Fruit fly (Drosophila melanogaster): ENCODE data around the gene Rbbp5.

Rbbp5 gene

dm6 chr3L:20316956-20317589 is 30.7 kb downstream of the Rbbp5 start, which contains the start of gene Spn77Ba:
Spn77Ba (plus strand) TSS chr3L:20317190.
- TF ChIP-seq rn (GFP tag; IDR thresholded peaks at IDR 0.05): no peak
- no peak for TF ChIP-seq CG13204 (GFP tag; optimal IDR thresholded peaks at IDR 0.05)
- TF ChIP-seq CG32121 (GFP tag; IDR thresholded peaks at IDR 0.05): no peak
- TF ChIP-seq CG10348 (GFP tag; IDR thresholded peaks at IDR 0.05): 0 out of 2 replicates have a peak, but pooled peaks have one; percentile 19
- no peak for TF ChIP-seq CG15710 (tag; optimal IDR thresholded peaks at IDR 0.05)
- no peak; the same call in 1 of the 2 replicates for TF ChIP-seq CG12605 (GFP tag; IDR thresholded peaks at IDR 0.05)
- peak; percentile 69; the same call in 2 of the 3 replicates for TF ChIP-seq CG4496 (GFP tag; IDR thresholded peaks at IDR 0.05)
- TF ChIP-seq CG8301 (tag; optimal IDR thresholded peaks at IDR 0.05): no peak
- peak; percentile 57; the same call in 1 of the 3 replicates for TF ChIP-seq fd96Ca (GFP tag; IDR thresholded peaks at IDR 0.05)
- TF ChIP-seq CG9948 (tag; optimal IDR thresholded peaks at IDR 0.05): no peak
- TF ChIP-seq Ets98B (GFP tag; IDR thresholded peaks at IDR 0.05): peak; percentile 65; the same call in 1 of the 2 replicates
- peak; percentile 45 for TF ChIP-seq EcR (GFP tag; optimal IDR thresholded peaks at IDR 0.05)
- TF ChIP-seq gl (tag; optimal IDR thresholded peaks at IDR 0.05): peak; percentile 70
- TF ChIP-seq CG8159 (tag; optimal IDR thresholded peaks at IDR 0.05): no peak
- TF ChIP-seq CG34367 (tag; optimal IDR thresholded peaks at IDR 0.05): peak; percentile 33
- peak; percentile 39 for TF ChIP-seq Pif1B (GFP tag; optimal IDR thresholded peaks at IDR 0.05)
- TF ChIP-seq D1 (tag; optimal IDR thresholded peaks at IDR 0.05): no peak
- no peak for TF ChIP-seq CG17806 (tag; optimal IDR thresholded peaks at IDR 0.05)
- no peak for TF ChIP-seq Snoo (tag; optimal IDR thresholded peaks at IDR 0.05)
- TF ChIP-seq CG14655 (GFP tag; optimal IDR thresholded peaks at IDR 0.05): no peak
- peak; percentile 12 for TF ChIP-seq Pif1A (GFP tag; optimal IDR thresholded peaks at IDR 0.05)

dm6 chr3L:20313469-20313868 is 34.3 kb downstream of the Rbbp5 start, which contains the start of gene alphaSnap:
alphaSnap (plus strand) TSS chr3L:20313632.
- TF ChIP-seq CG14655 (GFP tag; optimal IDR thresholded peaks at IDR 0.05): no peak
- TF ChIP-seq CG34367 (tag; optimal IDR thresholded peaks at IDR 0.05): peak; percentile 19

dm6 chr3L:20309758-20310733 is 37.7 kb downstream of the Rbbp5 start:
- TF ChIP-seq CG9948 (tag; optimal IDR thresholded peaks at IDR 0.05) (no peak), Ets98B (GFP tag; IDR thresholded peaks at IDR 0.05) (no peak), CG14655 (GFP tag; optimal IDR thresholded peaks at IDR 0.05) (no peak), CG8159 (tag; optimal IDR thresholded peaks at IDR 0.05) (no peak), CG4496 (GFP tag; IDR thresholded peaks at IDR 0.05) (no peak), rn (GFP tag; IDR thresholded peaks at IDR 0.05) (no peak), D1 (tag; optimal IDR thresholded peaks at IDR 0.05) (no peak)

- no peak for TF ChIP-seq CG8159 (tag; optimal IDR thresholded peaks at IDR 0.05)
- no peak for TF ChIP-seq fd96Ca (GFP tag; IDR thresholded peaks at IDR 0.05)
- no peak for TF ChIP-seq CG10348 (GFP tag; IDR thresholded peaks at IDR 0.05)
- TF ChIP-seq CG32121 (GFP tag; IDR thresholded peaks at IDR 0.05): no peak
- no peak for TF ChIP-seq Snoo (tag; optimal IDR thresholded peaks at IDR 0.05)
- TF ChIP-seq CG15710 (tag; optimal IDR thresholded peaks at IDR 0.05): no peak
- no peak for TF ChIP-seq gl (tag; optimal IDR thresholded peaks at IDR 0.05)
- TF ChIP-seq D1 (tag; optimal IDR thresholded peaks at IDR 0.05): no peak
- TF ChIP-seq Pif1A (GFP tag; optimal IDR thresholded peaks at IDR 0.05): no peak
- no peak for TF ChIP-seq CG4496 (GFP tag; IDR thresholded peaks at IDR 0.05)
- no peak for TF ChIP-seq CG14655 (GFP tag; optimal IDR thresholded peaks at IDR 0.05)
- no peak for TF ChIP-seq CG12605 (GFP tag; IDR thresholded peaks at IDR 0.05)
These were observed 38.4 kb downstream of the Rbbp5 start, which contains the start of gene polo for dm6 chr3L:20309354-20309753. polo (plus strand) TSS chr3L:20309654.

- TF ChIP-seq fd96Ca (GFP tag; IDR thresholded peaks at IDR 0.05) (no peak), CG4496 (GFP tag; IDR thresholded peaks at IDR 0.05) (peak; percentile 37; the same call in 1 of the 3 replicates), Pif1B (GFP tag; optimal IDR thresholded peaks at IDR 0.05) (no peak)
These were observed 41.6 kb downstream of the Rbbp5 start, which contains the start of gene CG32225 for dm6 chr3L:20306142-20306541. CG32225 (minus strand) TSS chr3L:20306283.

dm6 chr3L:20302081-20302630 is 45.6 kb downstream of the Rbbp5 start, which contains the start of gene Pex23:
Pex23 (minus strand) TSS chr3L:20302141.
- TF ChIP-seq CG10348 (GFP tag; IDR thresholded peaks at IDR 0.05) (peak; percentile 51; the same call in 1 of the 2 replicates), EcR (GFP tag; optimal IDR thresholded peaks at IDR 0.05) (no peak), CG15710 (tag; optimal IDR thresholded peaks at IDR 0.05) (peak; percentile 66), fd96Ca (GFP tag; IDR thresholded peaks at IDR 0.05) (peak; percentile 78), CG17806 (tag; optimal IDR thresholded peaks at IDR 0.05) (peak; percentile 49), gl (tag; optimal IDR thresholded peaks at IDR 0.05) (no peak), Pif1B (GFP tag; optimal IDR thresholded peaks at IDR 0.05) (no peak), rn (GFP tag; IDR thresholded peaks at IDR 0.05) (peak; percentile 62), CG8301 (tag; optimal IDR thresholded peaks at IDR 0.05) (no peak), CG8159 (tag; optimal IDR thresholded peaks at IDR 0.05) (peak; percentile 55), Snoo (tag; optimal IDR thresholded peaks at IDR 0.05) (peak; percentile 59), Pif1A (GFP tag; optimal IDR thresholded peaks at IDR 0.05) (no peak), CG14655 (GFP tag; optimal IDR thresholded peaks at IDR 0.05) (no peak), CG34367 (tag; optimal IDR thresholded peaks at IDR 0.05) (peak; percentile 33), D1 (tag; optimal IDR thresholded peaks at IDR 0.05) (no peak), CG13204 (GFP tag; optimal IDR thresholded peaks at IDR 0.05) (no peak), CG4496 (GFP tag; IDR thresholded peaks at IDR 0.05) (peak; percentile 83), Ets98B (GFP tag; IDR thresholded peaks at IDR 0.05) (peak; percentile 68), CG12605 (GFP tag; IDR thresholded peaks at IDR 0.05) (peak; percentile 7; the same call in 1 of the 2 replicates), CG32121 (GFP tag; IDR thresholded peaks at IDR 0.05) (peak; percentile 49; the same call in 1 of the 2 replicates), CG9948 (tag; optimal IDR thresholded peaks at IDR 0.05) (peak; percentile 44)
